Worm (Caenorhabditis elegans) whole organism, L3 larva: ENCODE measurements around the gene Y24D9A.7.

Experiments used
- lsy-12 ChIP-seq: sonication (generic microtip); optimal IDR thresholded peaks from 2 replicates; lab custom pipeline; 2016; ENCODE audit warnings: mild to moderate bottlenecking, missing genetic modification characterization, missing compliant biosample characterization
- nhr-11 ChIP-seq: fragments of 150-350 bp; optimal IDR thresholded peaks from 2 replicates; lab custom pipeline; 2014; ENCODE audit warnings: missing biosample characterization, missing genetic modification characterization
- snpc-4 ChIP-seq: fragments of 150-350 bp; optimal IDR thresholded peaks from 2 replicates; lab custom pipeline; 2014; ENCODE audit warnings: missing biosample characterization, missing genetic modification characterization

DNA sequence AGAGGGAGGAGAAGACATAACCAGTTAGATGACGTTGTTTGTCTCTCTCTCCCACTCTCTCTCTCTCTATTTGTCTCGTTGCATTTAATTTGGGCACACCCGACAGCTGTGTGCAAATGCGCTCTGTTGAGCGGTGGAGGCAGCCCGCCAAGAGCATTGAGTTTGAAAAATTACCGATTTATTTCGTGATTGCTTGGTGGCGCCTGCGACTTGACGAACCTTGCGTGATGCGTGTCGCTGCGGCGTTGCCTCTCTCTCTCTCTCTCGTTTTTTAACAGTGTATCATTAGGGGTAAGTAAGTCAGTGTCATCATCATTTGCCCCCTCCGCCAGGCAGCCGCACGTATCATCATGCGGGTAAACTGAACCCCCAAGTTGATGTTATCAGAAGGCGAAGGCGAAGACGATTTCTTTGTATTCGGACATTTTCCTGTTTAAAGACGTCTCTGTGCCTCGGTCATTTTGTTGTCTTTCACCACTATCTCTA, 1.1 kb upstream of the Y24D9A.7 start:
- TF ChIP-seq nhr-11 (tag; lab: Kevin White, UChicago) (peak; percentile 47), lsy-12 (tag; lab: Kevin White, UChicago) (no peak), snpc-4 (tag; lab: Kevin White, UChicago) (peak; percentile 78)
